Worm (Caenorhabditis elegans) whole organism, midembryonic: ENCODE data around the gene C02E7.8.
A peak's percentile ranks its signal among the peaks of the same experiment; 100 is the strongest.

Source experiments
- T22C8.4 ChIP-seq: fragments of 200-800 bp; sonication (Bioruptor generic); IDR thresholded peaks from 2 replicates; pipeline ENCODE4 v1.3.6; 2022; ENCODE audit warnings: missing genetic modification characterization, missing compliant biosample characterization
- cog-1 ChIP-seq: sonication (generic microtip); optimal IDR thresholded peaks from 2 replicates; lab custom pipeline; 2016; ENCODE audit warnings: missing genetic modification characterization, missing compliant biosample characterization
- flt-1 ChIP-seq: fragments of 200-800 bp; sonication (Bioruptor generic); IDR thresholded peaks from 2 replicates; pipeline ENCODE4 v1.3.6; 2022; ENCODE audit warnings: missing genetic modification characterization, missing compliant biosample characterization
- klf-2 ChIP-seq: fragments of 200-800 bp; sonication (Bioruptor generic); conservative IDR thresholded peaks from 2 replicates; pipeline ENCODE4 v1.3.6; 2022; ENCODE audit warnings: missing genetic modification reagents, missing genetic modification characterization, missing compliant biosample characterization
- med-1 ChIP-seq: sonication (generic microtip); optimal IDR thresholded peaks from 2 replicates; lab custom pipeline; 2017; ENCODE audit warnings: missing genetic modification characterization, mild to moderate bottlenecking, missing compliant biosample characterization, antibody characterized with exemption, missing genetic modification reagents; ENCODE audit not compliant: insufficient read depth
- ref-1 ChIP-seq: fragments of 200-800 bp; sonication (Bioruptor generic); conservative IDR thresholded peaks from 2 replicates; pipeline ENCODE4 v1.3.6; 2022; ENCODE audit warnings: missing genetic modification reagents, missing genetic modification characterization, missing compliant biosample characterization
- tab-1 ChIP-seq: fragments of 200-800 bp; sonication (Bioruptor generic); IDR thresholded peaks from 2 replicates; pipeline ENCODE4 v1.3.6; 2022; ENCODE audit warnings: missing genetic modification characterization, missing compliant biosample characterization
- ztf-23 ChIP-seq: fragments of 200-800 bp; sonication (Bioruptor generic); IDR thresholded peaks from 2 replicates; pipeline ENCODE4 v1.3.6; 2022; ENCODE audit warnings: missing genetic modification reagents, missing genetic modification characterization, missing compliant biosample characterization
- ztf-29 ChIP-seq: fragments of 200-800 bp; sonication (Bioruptor generic); IDR thresholded peaks from 2 replicates; pipeline ENCODE4 v1.3.6; 2022; ENCODE audit warnings: missing genetic modification reagents, missing genetic modification characterization, missing compliant biosample characterization

The C02E7.8 gene

DNA sequence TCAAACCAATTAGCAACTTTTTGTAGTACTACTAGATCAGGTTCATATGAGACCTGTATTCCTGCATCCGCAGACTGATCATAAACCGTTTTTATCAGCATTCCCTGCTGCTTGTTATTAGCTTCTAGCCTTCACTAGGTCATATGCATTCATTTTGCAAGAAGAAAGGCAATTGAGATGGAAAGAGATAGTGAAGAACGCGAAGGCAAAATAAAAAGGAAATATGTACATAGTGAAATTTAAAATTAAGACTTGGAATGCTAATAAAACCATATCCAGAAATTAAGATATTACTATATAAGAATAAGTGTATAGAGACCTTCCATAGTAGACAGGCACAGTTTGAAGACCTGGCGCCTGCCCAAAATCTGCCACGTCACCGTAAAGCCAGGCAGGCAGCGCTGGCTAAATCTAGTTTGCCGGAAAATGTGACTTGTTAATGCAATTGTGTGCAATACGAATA lies at the start of gene C02E7.8, which contains the start of gene srh-23:
Gene C02E7.8, minus strand, starts transcription at position 101 of the 463 bp plus-strand sequence.
Gene srh-23, plus strand, starts transcription at position 413 of the 463 bp plus-strand sequence.
- TF ChIP-seq flt-1 (GFP tag; lab: Robert Waterston, UW) = no peak
- TF ChIP-seq ref-1 = no peak
- TF ChIP-seq tab-1 = no peak
- no peak for TF ChIP-seq med-1 (GFP tag; lab: Kevin White, UChicago)
- TF ChIP-seq T22C8.4 = no peak
- no peak for TF ChIP-seq ztf-29 (GFP tag; lab: Robert Waterston, UW)
- TF ChIP-seq cog-1 (tag; lab: Kevin White, UChicago) = no peak
- no peak for TF ChIP-seq klf-2 (GFP tag; lab: Robert Waterston, UW)
- no peak for TF ChIP-seq ztf-23 (GFP tag; lab: Robert Waterston, UW)

DNA sequence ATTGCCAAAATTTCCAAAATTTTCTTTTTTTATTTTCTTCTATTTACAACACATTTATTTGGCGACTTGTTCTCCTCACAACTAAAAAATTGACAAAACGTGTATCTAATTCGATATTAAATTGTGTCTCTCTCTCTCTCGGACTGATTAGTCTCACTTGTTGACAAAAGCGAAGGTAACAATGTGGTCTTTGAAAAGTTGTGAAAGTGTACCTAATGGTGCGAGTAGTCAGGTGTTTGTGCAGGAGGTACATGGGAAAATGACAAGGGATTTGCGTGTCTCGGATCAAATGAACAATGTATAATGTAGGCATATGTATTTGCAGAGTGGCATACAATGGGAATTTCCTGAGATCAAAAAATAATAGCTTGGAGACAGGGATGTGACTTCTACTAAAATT lies 48.9 kb upstream of the C02E7.8 start:
- no peak for TF ChIP-seq T22C8.4
- no peak for TF ChIP-seq ztf-23 (GFP tag; lab: Robert Waterston, UW)
- no peak for TF ChIP-seq ztf-29 (GFP tag; lab: Robert Waterston, UW)
- no peak for TF ChIP-seq klf-2 (GFP tag; lab: Robert Waterston, UW)
- TF ChIP-seq flt-1 (GFP tag; lab: Robert Waterston, UW) = no peak
- TF ChIP-seq cog-1 (tag; lab: Kevin White, UChicago) = no peak
- TF ChIP-seq ref-1 = no peak
- no peak for TF ChIP-seq med-1 (GFP tag; lab: Kevin White, UChicago)
- no peak for TF ChIP-seq tab-1

DNA sequence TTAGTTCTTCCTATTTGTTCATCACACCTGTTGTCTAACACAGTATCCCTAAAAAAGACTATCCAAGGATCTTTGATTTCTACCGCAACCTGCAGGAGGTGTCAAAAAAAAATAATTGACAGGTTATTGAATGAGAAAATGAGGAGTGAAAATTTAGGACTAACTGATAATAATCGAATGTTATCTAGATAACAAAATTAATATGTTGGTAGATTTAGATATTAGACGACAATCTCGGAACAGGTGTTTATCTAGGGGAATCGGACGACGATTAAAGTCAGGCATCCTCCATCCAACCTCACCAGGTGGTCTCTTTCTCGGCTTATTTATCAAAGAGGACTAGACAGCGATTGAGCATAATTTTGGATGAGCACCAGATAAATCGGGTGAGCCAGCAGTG lies 48.2 kb upstream of the C02E7.8 start:
- TF ChIP-seq klf-2 (GFP tag; lab: Robert Waterston, UW) = no peak
- TF ChIP-seq med-1 (GFP tag; lab: Kevin White, UChicago) = no peak
- no peak for TF ChIP-seq flt-1 (GFP tag; lab: Robert Waterston, UW)
- TF ChIP-seq T22C8.4 = no peak
- TF ChIP-seq cog-1 (tag; lab: Kevin White, UChicago) = no peak
- TF ChIP-seq ref-1 = no peak
- no peak for TF ChIP-seq ztf-23 (GFP tag; lab: Robert Waterston, UW)
- TF ChIP-seq ztf-29 (GFP tag; lab: Robert Waterston, UW) = no peak
- no peak for TF ChIP-seq tab-1

ce11 chrV:4967238-4967637 lies 46.6 kb upstream of the C02E7.8 start:
- peak; percentile 6 for TF ChIP-seq cog-1 (tag; lab: Kevin White, UChicago)
- TF ChIP-seq ztf-29 (GFP tag; lab: Robert Waterston, UW) = no peak

DNA sequence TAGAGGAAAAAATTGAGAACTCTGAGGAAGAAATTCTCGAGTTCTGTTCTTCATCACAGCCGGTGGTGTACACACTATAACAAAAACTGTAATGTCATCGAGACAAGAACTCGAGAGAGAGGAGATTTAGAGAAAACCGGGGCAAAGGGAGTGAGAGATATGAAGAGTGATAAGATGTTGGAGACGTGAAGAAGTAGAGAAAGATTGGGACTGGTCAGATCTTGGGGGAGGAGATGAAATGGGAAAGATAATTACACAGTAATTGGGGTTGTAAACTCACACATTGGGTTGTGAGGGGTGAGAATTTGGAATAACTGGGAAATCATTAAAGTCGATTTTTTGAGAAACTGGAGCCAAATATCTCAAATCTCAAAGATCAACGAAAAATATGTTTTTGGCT lies 45.2 kb upstream of the C02E7.8 start:
- TF ChIP-seq ztf-29 (GFP tag; lab: Robert Waterston, UW) (no peak), ref-1 (no peak), klf-2 (GFP tag; lab: Robert Waterston, UW) (no peak), med-1 (GFP tag; lab: Kevin White, UChicago) (no peak), tab-1 (no peak), cog-1 (tag; lab: Kevin White, UChicago) (no peak), flt-1 (GFP tag; lab: Robert Waterston, UW) (no peak), T22C8.4 (no peak), ztf-23 (GFP tag; lab: Robert Waterston, UW) (no peak)

DNA sequence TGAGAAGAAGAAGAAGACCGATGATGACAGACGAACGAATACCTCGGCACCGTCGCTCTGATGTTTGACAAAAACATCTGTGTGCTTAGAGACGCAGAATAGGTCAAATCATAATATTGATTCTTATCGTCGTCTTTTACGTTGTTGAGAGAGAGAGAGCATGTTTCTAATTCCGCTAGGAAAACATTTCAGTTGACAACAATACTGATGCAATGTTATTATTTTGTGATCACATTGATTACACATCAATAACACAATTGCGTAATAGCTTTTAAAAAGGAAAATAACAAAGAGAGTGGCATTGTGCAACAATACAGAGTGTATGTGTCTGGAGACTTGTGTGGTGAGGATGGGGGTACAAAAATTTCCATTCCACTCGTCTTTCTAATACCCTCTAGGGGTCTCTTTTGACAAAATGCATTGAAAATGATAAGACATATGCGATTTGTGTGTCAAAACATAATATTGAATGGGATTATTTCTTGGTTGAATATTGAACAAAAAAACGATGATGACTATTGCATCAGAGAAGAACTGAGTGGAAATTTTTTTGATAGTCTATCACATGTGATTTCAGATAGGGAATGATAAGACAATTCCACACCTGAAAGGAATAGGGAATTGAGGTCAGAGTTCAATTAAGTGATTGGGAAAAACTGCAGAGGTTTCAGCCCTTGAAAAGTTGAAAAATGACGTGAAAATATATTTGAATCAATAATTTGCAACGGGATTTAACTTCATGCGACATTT lies 44.3 kb upstream of the C02E7.8 start:
- TF ChIP-seq tab-1 (no peak), ref-1 (no peak), flt-1 (GFP tag; lab: Robert Waterston, UW) (no peak), ztf-23 (GFP tag; lab: Robert Waterston, UW) (no peak), T22C8.4 (no peak)

- no peak for TF ChIP-seq ref-1
- peak; percentile 27 for TF ChIP-seq cog-1 (tag; lab: Kevin White, UChicago)
- no peak for TF ChIP-seq ztf-23 (GFP tag; lab: Robert Waterston, UW)
- TF ChIP-seq tab-1 = 0 out of 2 replicates have a peak, but pooled peaks have one; percentile 64
- TF ChIP-seq med-1 (GFP tag; lab: Kevin White, UChicago) = no peak
- no peak for TF ChIP-seq flt-1 (GFP tag; lab: Robert Waterston, UW)
- TF ChIP-seq ztf-29 (GFP tag; lab: Robert Waterston, UW) = no peak
- TF ChIP-seq T22C8.4 = no peak
- TF ChIP-seq klf-2 (GFP tag; lab: Robert Waterston, UW) = no peak
Observed at ce11 chrV:4964020-4964635, 43.5 kb upstream of the C02E7.8 start.

- TF ChIP-seq tab-1 (no peak), med-1 (GFP tag; lab: Kevin White, UChicago) (no peak), cog-1 (tag; lab: Kevin White, UChicago) (no peak)
Observed at ce11 chrV:4963606-4964005, 43.0 kb upstream of the C02E7.8 start.

DNA sequence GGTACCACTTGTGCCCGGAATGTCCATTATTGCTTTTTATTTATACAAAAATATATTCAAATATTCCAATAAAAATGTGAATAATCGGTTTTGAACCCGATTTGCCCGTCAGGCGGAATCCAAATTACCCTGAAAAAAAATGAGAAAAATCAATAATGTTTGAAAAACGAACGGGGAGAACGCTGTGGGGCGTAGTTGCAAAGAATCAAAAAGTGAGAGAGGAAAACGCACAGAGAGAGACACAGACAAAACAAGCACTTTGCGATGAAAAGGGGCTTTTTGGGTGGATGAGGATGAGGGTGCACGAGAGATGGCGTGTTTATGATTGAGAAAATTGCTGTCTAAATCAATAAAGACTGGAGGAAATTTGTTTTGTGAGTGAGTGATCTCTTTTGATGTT lies 42.4 kb upstream of the C02E7.8 start, which contains the start of gene tam-1:
Gene tam-1, minus strand, starts transcription at position 135 of the 400 bp plus-strand sequence.
- TF ChIP-seq ztf-23 (GFP tag; lab: Robert Waterston, UW) = no peak
- TF ChIP-seq tab-1 = no peak
- TF ChIP-seq flt-1 (GFP tag; lab: Robert Waterston, UW) = no peak
- no peak for TF ChIP-seq ref-1
- TF ChIP-seq T22C8.4 = peak; percentile 50; the same call in 1 of the 2 replicates
- TF ChIP-seq med-1 (GFP tag; lab: Kevin White, UChicago) = no peak
- no peak for TF ChIP-seq klf-2 (GFP tag; lab: Robert Waterston, UW)
- no peak for TF ChIP-seq cog-1 (tag; lab: Kevin White, UChicago)
- TF ChIP-seq ztf-29 (GFP tag; lab: Robert Waterston, UW) = 0 out of 2 replicates have a peak, but pooled peaks have one; percentile 9
